Fruit fly (Drosophila melanogaster) whole organism, pupa: ENCODE data around the gene shv.

Experiments
- CG13204 ChIP-seq: fragments of 200-800 bp; sonication (Bioruptor generic); optimal IDR thresholded peaks from 2 replicates; lab custom pipeline; 2018; ENCODE audit warnings: missing biosample characterization, mild to moderate bottlenecking, missing genetic modification characterization, moderate library complexity
- CG14655 ChIP-seq: fragments of 200-800 bp; sonication (Bioruptor generic); optimal IDR thresholded peaks from 3 replicates; lab custom pipeline; 2017; ENCODE audit warnings: mild to moderate bottlenecking, missing biosample characterization, missing genetic modification reagents, missing genetic modification characterization
- CG32121 ChIP-seq: fragments of 200-800 bp; sonication (Bioruptor generic); IDR thresholded peaks from 2 replicates; pipeline ENCODE4 v1.3.6; 2022; ENCODE audit warnings: missing biosample characterization, missing genetic modification characterization
- CG4496 ChIP-seq: fragments of 200-800 bp; sonication (Bioruptor generic); IDR thresholded peaks from 3 replicates; pipeline ENCODE4 v1.3.6; 2022; ENCODE audit warnings: missing biosample characterization, missing genetic modification characterization
- CG8159 ChIP-seq: fragments of 200-800 bp; sonication (Bioruptor generic); optimal IDR thresholded peaks from 3 replicates; lab custom pipeline; 2018; ENCODE audit warnings: missing biosample characterization, mild to moderate bottlenecking, missing genetic modification characterization, moderate library complexity
- EcR ChIP-seq: fragments of 200-800 bp; sonication (Bioruptor generic); optimal IDR thresholded peaks from 3 replicates; lab custom pipeline; 2019; ENCODE audit warnings: missing biosample characterization, missing genetic modification characterization, mild to moderate bottlenecking, moderate library complexity, missing genetic modification reagents
- Ets98B ChIP-seq: fragments of 200-800 bp; sonication (Bioruptor generic); IDR thresholded peaks from 2 replicates; pipeline ENCODE4 v1.3.6; 2022; ENCODE audit warnings: missing biosample characterization, missing genetic modification characterization
- Pif1B ChIP-seq: fragments of 200-800 bp; sonication (Bioruptor generic); optimal IDR thresholded peaks from 3 replicates; lab custom pipeline; 2016; ENCODE audit warnings: missing biosample characterization, missing genetic modification characterization
- Snoo ChIP-seq: fragments of 200-800 bp; sonication (Bioruptor generic); optimal IDR thresholded peaks from 3 replicates; lab custom pipeline; 2017; ENCODE audit warnings: missing biosample characterization, mild to moderate bottlenecking, missing genetic modification characterization, inconsistent platforms
- gl ChIP-seq: fragments of 200-800 bp; sonication (Bioruptor generic); optimal IDR thresholded peaks from 2 replicates; lab custom pipeline; 2018; ENCODE audit warnings: missing biosample characterization, mild to moderate bottlenecking, missing genetic modification characterization
- rn ChIP-seq: fragments of 200-800 bp; sonication (Bioruptor generic); IDR thresholded peaks from 2 replicates; pipeline ENCODE4 v1.3.6; 2022; ENCODE audit warnings: missing biosample characterization, missing genetic modification characterization

DNA sequence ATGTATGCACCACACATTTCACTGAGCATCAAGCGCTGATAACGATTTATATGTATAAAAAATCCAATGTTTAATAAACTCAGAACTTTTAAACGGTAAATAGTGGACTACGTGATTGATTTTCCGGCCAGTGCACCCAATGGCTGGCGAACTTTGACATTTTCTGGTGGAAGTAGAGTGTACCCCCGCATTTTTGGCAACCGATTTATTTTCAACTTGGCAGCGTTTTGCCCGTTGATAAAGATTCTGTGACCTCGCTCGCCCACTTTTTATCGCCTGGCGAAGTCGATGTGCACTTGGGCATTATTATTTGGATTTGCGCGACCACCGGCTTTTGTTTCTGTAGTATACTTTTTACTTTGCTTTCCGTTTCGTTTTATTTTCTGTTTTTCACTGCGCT lies 39.0 kb upstream of the shv start:
- no peak for TF ChIP-seq gl (tag; lab: Kevin White, UChicago)
- no peak for TF ChIP-seq CG14655 (GFP tag; lab: Kevin White, UChicago)
- TF ChIP-seq CG8159 (tag; lab: Kevin White, UChicago) = no peak
- no peak for TF ChIP-seq Snoo
- TF ChIP-seq EcR (GFP tag; lab: Kevin White, UChicago) = no peak
- TF ChIP-seq CG4496 (GFP tag; lab: Robert Waterston, UW) = no peak
- TF ChIP-seq rn = no peak
- TF ChIP-seq CG32121 = no peak
- TF ChIP-seq Ets98B (GFP tag; lab: Robert Waterston, UW) = no peak
- TF ChIP-seq CG13204 (GFP tag; lab: Kevin White, UChicago) = no peak
- TF ChIP-seq Pif1B (GFP tag; lab: Kevin White, UChicago) = no peak
